Worm (Caenorhabditis elegans) whole organism, early embryonic: ENCODE measurements around the gene Y62H9A.1.

Source experiments
- B0310.2 ChIP-seq: sonication (generic microtip); optimal IDR thresholded peaks from 2 replicates; lab custom pipeline; 2016; ENCODE audit warnings: mild to moderate bottlenecking, missing genetic modification characterization, missing compliant biosample characterization
- F13C5.2 ChIP-seq: sonication (generic microtip); optimal IDR thresholded peaks from 2 replicates; lab custom pipeline; 2017; ENCODE audit warnings: mild to moderate bottlenecking, missing genetic modification characterization, inconsistent platforms, missing compliant biosample characterization
- aly-1 ChIP-seq: sonication (generic microtip); optimal IDR thresholded peaks from 2 replicates; lab custom pipeline; 2016; ENCODE audit warnings: missing genetic modification characterization, missing compliant biosample characterization
- ceh-13 ChIP-seq: fragments of 200-800 bp; sonication (Bioruptor generic); optimal IDR thresholded peaks from 2 replicates; lab custom pipeline; 2018; ENCODE audit warnings: mild to moderate bottlenecking, missing genetic modification characterization, missing compliant biosample characterization
- ceh-36 ChIP-seq: sonication (generic microtip); optimal IDR thresholded peaks from 2 replicates; lab custom pipeline; 2016; ENCODE audit warnings: missing genetic modification characterization, inconsistent platforms, missing compliant biosample characterization
- ets-7 ChIP-seq: sonication (generic microtip); optimal IDR thresholded peaks from 2 replicates; lab custom pipeline; 2016; ENCODE audit warnings: missing genotype, missing genetic modification characterization, missing compliant biosample characterization
- flt-1 ChIP-seq: fragments of 200-800 bp; sonication (Bioruptor generic); IDR thresholded peaks from 2 replicates; pipeline ENCODE4 v1.3.6; 2022; ENCODE audit warnings: missing genetic modification characterization, missing compliant biosample characterization
- hmbx-1 ChIP-seq: sonication (generic microtip); optimal IDR thresholded peaks from 2 replicates; lab custom pipeline; 2016; ENCODE audit warnings: mild to moderate bottlenecking, missing genetic modification characterization, missing compliant biosample characterization
- pes-1 ChIP-seq: fragments of 200-800 bp; sonication (Bioruptor generic); IDR thresholded peaks from 2 replicates; pipeline ENCODE4 v1.3.6; 2022; ENCODE audit warnings: missing genetic modification reagents, missing genetic modification characterization, missing compliant biosample characterization
- scrt-1 ChIP-seq: fragments of 200-800 bp; sonication (Bioruptor generic); IDR thresholded peaks from 2 replicates; pipeline ENCODE4 v1.3.6; 2022; ENCODE audit warnings: missing genetic modification characterization, missing compliant biosample characterization
- sea-1 ChIP-seq: fragments of 200-800 bp; sonication (Bioruptor generic); conservative IDR thresholded peaks from 2 replicates; pipeline ENCODE4 v1.3.6; 2022; ENCODE audit warnings: missing genetic modification characterization, missing compliant biosample characterization
- tbx-37 ChIP-seq: fragments of 200-800 bp; sonication (Bioruptor generic); conservative IDR thresholded peaks from 2 replicates; pipeline ENCODE4 v1.3.6; 2022; ENCODE audit warnings: missing genetic modification reagents, missing genetic modification characterization, missing compliant biosample characterization
- tra-4 ChIP-seq: sonication (generic microtip); optimal IDR thresholded peaks from 2 replicates; lab custom pipeline; 2017; ENCODE audit warnings: missing genetic modification characterization, missing compliant biosample characterization

The Y62H9A.1 gene

DNA sequence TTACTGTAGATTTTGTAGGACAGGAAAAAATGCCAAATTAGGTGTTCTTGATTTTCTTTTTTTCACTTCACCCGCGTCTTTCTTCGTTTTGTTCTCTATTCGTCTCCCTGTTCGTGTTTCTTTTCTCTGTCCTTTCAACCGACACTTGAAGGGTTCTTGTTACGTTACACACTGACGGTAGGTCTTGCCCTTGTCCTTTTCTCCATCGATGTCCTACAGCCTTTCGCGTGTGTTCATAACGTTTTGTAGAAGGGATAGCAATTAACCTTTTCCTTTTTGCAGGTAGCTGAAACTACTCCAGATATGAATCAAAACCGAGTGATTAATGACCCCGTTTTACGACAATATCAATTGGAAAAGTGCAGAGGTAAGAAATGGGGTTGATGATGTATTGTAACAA, 48.8 kb downstream of the Y62H9A.1 start, which contains the start of gene F55G7.1:
Gene F55G7.1, plus strand, starts transcription at position 276 of the 400 bp plus-strand sequence.
- TF ChIP-seq F13C5.2 (tag; lab: Kevin White, UChicago) (no peak), aly-1 (no peak), hmbx-1 (tag; lab: Kevin White, UChicago) (no peak), ets-7 (no peak), flt-1 (GFP tag; lab: Robert Waterston, UW) (no peak), ceh-36 (tag; lab: Kevin White, UChicago) (no peak), sea-1 (no peak), tra-4 (tag; lab: Kevin White, UChicago) (no peak), ceh-13 (GFP tag; lab: Kevin White, UChicago) (no peak), pes-1 (no peak), tbx-37 (GFP tag; lab: Robert Waterston, UW) (no peak), scrt-1 (GFP tag; lab: Robert Waterston, UW) (no peak)

- TF ChIP-seq ceh-36 (tag; lab: Kevin White, UChicago) (no peak), scrt-1 (GFP tag; lab: Robert Waterston, UW) (no peak), sea-1 (no peak), B0310.2 (tag; lab: Kevin White, UChicago) (no peak), ceh-13 (GFP tag; lab: Kevin White, UChicago) (no peak)
Observed at ce11 chrX:11925243-11925642, 49.9 kb downstream of the Y62H9A.1 start.
